Worm (Caenorhabditis elegans) whole organism, L2 larva: ENCODE data around the gene F32D8.7.

Experiments used
- Y55F3AM.14 ChIP-seq: fragments of 200-800 bp; sonication (Bioruptor generic); optimal IDR thresholded peaks from 2 replicates; lab custom pipeline; 2018; ENCODE audit warnings: mild to moderate bottlenecking, missing genetic modification characterization, missing compliant biosample characterization
- ZK546.5 ChIP-seq: sonication (generic microtip); optimal IDR thresholded peaks from 2 replicates; lab custom pipeline; 2017; ENCODE audit warnings: missing biosample characterization, missing genetic modification characterization
- ama-1 ChIP-seq: fragments of 150-350 bp; optimal IDR thresholded peaks from 2 replicates; lab custom pipeline; 2018; ENCODE audit warnings: inconsistent platforms
- egl-27 ChIP-seq: sonication (generic microtip); optimal IDR thresholded peaks from 3 replicates; lab custom pipeline; 2017; ENCODE audit warnings: missing biosample characterization, missing genetic modification reagents, missing genetic modification characterization
- fos-1 ChIP-seq: fragments of 150-350 bp; optimal IDR thresholded peaks from 2 replicates; lab custom pipeline; 2014; ENCODE audit warnings: missing biosample characterization, missing genetic modification characterization

DNA sequence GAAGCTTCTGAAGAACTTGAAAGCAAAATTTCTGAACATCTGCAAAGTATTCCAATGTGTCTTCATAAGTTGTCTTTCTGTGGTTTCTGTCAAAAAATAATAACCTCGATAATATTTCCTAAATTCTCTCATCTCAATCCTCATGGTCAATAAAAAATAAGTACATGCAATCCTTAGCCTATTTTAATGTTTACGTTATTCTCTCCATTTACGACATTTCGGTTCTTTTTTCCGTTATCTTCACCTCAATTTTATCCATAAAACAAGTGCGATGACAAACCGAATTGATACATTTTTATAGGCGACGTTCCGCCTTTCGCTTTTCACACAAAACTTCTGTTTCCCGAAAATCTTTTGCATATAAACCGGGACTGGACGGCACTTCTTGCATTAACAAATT lies 51.3 kb downstream of the F32D8.7 start, which contains the start of gene col-153:
- TF ChIP-seq fos-1 (tag; lab: Kevin White, UChicago): no peak
- TF ChIP-seq ama-1 (lab: Kevin White, UChicago): no peak
- TF ChIP-seq egl-27 (tag; lab: Kevin White, UChicago): no peak
- no peak for TF ChIP-seq Y55F3AM.14
- TF ChIP-seq ZK546.5 (tag; lab: Kevin White, UChicago): no peak
